Fruit fly (Drosophila melanogaster): ENCODE data around the gene CG34126.

CG34126 gene

DNA sequence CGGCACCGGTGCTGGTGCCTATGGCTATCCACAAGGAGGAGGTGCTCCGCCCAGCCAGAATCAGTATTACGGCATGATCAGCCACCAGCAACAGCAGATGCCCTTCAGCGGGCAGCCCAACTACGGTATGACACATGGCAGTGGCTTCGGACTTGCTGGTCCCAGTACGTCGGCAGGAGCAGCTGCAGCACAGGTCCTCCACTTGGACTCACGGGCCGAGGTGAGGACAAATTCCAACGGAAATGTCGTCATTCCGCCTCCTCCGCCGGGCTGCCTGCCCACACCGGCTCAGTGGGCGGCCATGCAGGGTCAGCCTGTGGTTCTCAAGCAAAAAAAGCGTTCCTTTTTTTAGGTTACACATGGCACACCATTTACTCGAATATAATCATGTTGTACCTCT, 15.5 kb upstream of the CG34126 start:
- TF ChIP-seq CG7368 (GFP tag; optimal IDR thresholded peaks at IDR 0.05) = no peak
- TF ChIP-seq svp (GFP tag) = no peak
- TF ChIP-seq CG9139 (GFP tag; optimal IDR thresholded peaks at IDR 0.05) = no peak
- TF ChIP-seq spab (GFP tag; optimal IDR thresholded peaks at IDR 0.05) = no peak
- TF ChIP-seq Hr39 (GFP tag; optimal IDR thresholded peaks at IDR 0.05) = no peak
- no peak for TF ChIP-seq dac (GFP tag; optimal IDR thresholded peaks at IDR 0.05)
- no peak for TF ChIP-seq CG6276 (GFP tag; optimal IDR thresholded peaks at IDR 0.05)
- TF ChIP-seq Sox102F (GFP tag; optimal IDR thresholded peaks at IDR 0.05) = no peak
- no peak for TF ChIP-seq CG8119 (GFP tag; IDR thresholded peaks at IDR 0.05)
- no peak for TF ChIP-seq Hr4 (GFP tag; optimal IDR thresholded peaks at IDR 0.05)

DNA sequence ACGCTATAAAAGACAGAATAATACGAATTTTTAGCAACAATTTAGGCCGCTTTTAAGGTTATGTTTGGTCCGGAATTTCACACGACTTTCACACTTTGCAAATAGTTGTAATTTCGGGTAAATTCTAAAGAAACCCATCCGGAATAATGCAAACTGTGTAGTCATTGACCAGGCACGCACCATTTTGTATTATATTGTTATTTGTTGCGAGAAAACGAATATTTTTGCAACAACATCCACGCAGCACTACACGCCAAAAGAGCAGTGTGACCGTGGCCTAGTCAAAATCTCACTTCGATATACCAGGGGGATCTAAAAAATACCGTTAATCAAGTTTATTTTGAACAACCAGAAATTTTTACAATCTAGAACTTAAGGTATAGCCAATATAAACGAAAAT, 13.9 kb upstream of the CG34126 start, which contains the start of gene eIF3i:
TSS of gene eIF3i (minus strand) at position 265 of the 400 bp plus-strand sequence.
- TF ChIP-seq svp (GFP tag) (no peak), Eip93F (GFP tag; optimal IDR thresholded peaks at IDR 0.05) (no peak), Ets21C (GFP tag; optimal IDR thresholded peaks at IDR 0.05) (no peak), CG15336 (GFP tag; IDR thresholded peaks at IDR 0.05) (no peak), CG6808 (GFP tag; optimal IDR thresholded peaks at IDR 0.05) (no peak), CG11294 (GFP tag; IDR thresholded peaks at IDR 0.05) (no peak), CG9139 (GFP tag; optimal IDR thresholded peaks at IDR 0.05) (no peak), CG6854 (GFP tag; optimal IDR thresholded peaks at IDR 0.05) (no peak), CG6792 (GFP tag; optimal IDR thresholded peaks at IDR 0.05) (no peak), Sox102F (GFP tag; optimal IDR thresholded peaks at IDR 0.05) (no peak), cyc (GFP tag; optimal IDR thresholded peaks at IDR 0.05) (no peak), eg (GFP tag; IDR thresholded peaks at IDR 0.05) (no peak)

DNA sequence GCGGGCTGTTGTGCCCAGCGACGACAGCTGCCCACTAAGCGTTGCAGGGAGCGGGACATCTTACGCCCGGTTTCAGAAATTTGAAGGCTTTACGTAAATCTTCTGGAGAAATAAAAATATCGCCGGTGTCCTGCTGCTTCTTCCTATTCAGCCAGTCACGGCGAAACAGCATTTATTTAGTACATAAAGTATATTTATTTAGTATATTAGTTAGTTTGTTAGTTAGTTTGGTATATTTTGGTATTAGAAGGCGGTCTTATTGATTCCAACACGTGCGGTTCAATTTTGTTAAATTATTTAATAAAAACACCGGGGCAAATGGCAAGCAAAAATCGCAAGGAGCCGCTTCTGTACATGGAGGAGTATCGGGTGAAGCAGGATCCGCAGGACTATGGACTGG, 12.6 kb upstream of the CG34126 start, which contains the start of the genes Scox and Polr1C:
TSS of gene Scox (minus strand) at position 169 of the 400 bp plus-strand sequence.
TSS of gene Polr1C (plus strand) at position 238 of the 400 bp plus-strand sequence.
- TF ChIP-seq Lpt (GFP tag; optimal IDR thresholded peaks at IDR 0.05) = no peak
- no peak for TF ChIP-seq CG34406 (GFP tag; optimal IDR thresholded peaks at IDR 0.05)
- no peak for TF ChIP-seq OdsH (GFP tag; optimal IDR thresholded peaks at IDR 0.05)
- no peak for TF ChIP-seq fkh (GFP tag; optimal IDR thresholded peaks at IDR 0.05)
- no peak for TF ChIP-seq achi (GFP tag; optimal IDR thresholded peaks at IDR 0.05)
- TF ChIP-seq Ets96B (tag; optimal IDR thresholded peaks at IDR 0.05) = no peak
- no peak for TF ChIP-seq Eip93F (GFP tag; optimal IDR thresholded peaks at IDR 0.05)
- no peak for TF ChIP-seq CG6808 (GFP tag; optimal IDR thresholded peaks at IDR 0.05)
- no peak for TF ChIP-seq CG6792 (GFP tag; optimal IDR thresholded peaks at IDR 0.05)
- TF ChIP-seq cyc (GFP tag; optimal IDR thresholded peaks at IDR 0.05) = no peak
- TF ChIP-seq CG10631 (GFP tag; optimal IDR thresholded peaks at IDR 0.05) = no peak
- TF ChIP-seq pdm3 (GFP tag; optimal IDR thresholded peaks at IDR 0.05) = no peak
- no peak for TF ChIP-seq Smox (GFP tag; optimal IDR thresholded peaks at IDR 0.05)
- no peak for TF ChIP-seq fd85E (GFP tag; optimal IDR thresholded peaks at IDR 0.05)

DNA sequence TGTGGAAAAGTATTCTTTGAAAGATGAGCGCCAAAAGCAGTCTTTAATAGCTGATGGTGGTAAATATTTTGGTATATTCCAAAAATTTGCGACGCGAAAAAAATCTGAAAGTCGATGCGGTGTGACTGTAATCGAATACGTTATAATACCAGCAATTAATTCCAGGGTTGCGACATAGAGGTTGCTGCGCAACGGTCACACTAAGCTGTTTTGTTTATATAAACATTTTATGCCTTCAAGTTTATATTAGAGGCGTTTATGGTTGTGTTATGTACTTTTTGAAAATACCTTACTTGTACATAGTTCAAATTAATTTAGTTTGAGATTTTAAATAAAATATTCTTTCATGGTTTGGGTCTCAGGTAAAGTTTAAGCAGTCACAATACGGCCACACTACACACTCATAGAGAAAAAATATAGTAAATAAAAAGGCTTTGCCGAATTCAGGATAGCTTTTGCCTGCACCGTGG, 10.1 kb upstream of the CG34126 start, which contains the start of gene CG14043:
TSS of gene CG14043 (plus strand) at position 374 of the 470 bp plus-strand sequence.
- TF ChIP-seq vri (GFP tag; optimal IDR thresholded peaks at IDR 0.05) (no peak), dsx (GFP tag; optimal IDR thresholded peaks at IDR 0.05; ENCODE audit: poor library complexity, severe bottlenecking) (no peak), CG31627 (GFP tag; optimal IDR thresholded peaks at IDR 0.05) (peak; percentile 31), CG6808 (GFP tag; optimal IDR thresholded peaks at IDR 0.05) (no peak), CG3919 (GFP tag; optimal IDR thresholded peaks at IDR 0.05) (no peak), Hr38 (GFP tag; optimal IDR thresholded peaks at IDR 0.05) (no peak), CG10669 (GFP tag; optimal IDR thresholded peaks at IDR 0.05) (no peak), Lpt (GFP tag; optimal IDR thresholded peaks at IDR 0.05) (no peak), Eip75B (GFP tag; optimal IDR thresholded peaks at IDR 0.05) (no peak), Hr39 (GFP tag; optimal IDR thresholded peaks at IDR 0.05) (no peak), eg (GFP tag; IDR thresholded peaks at IDR 0.05) (no peak), fkh (GFP tag; optimal IDR thresholded peaks at IDR 0.05) (peak; percentile 92), Smox (GFP tag; optimal IDR thresholded peaks at IDR 0.05) (no peak), esn (GFP tag; optimal IDR thresholded peaks at IDR 0.05) (peak; percentile 36), salr (GFP tag; optimal IDR thresholded peaks at IDR 0.05) (no peak), CG8319 (GFP tag; optimal IDR thresholded peaks at IDR 0.05) (no peak), CG6792 (GFP tag; optimal IDR thresholded peaks at IDR 0.05) (no peak), CG3032 (tag; optimal IDR thresholded peaks at IDR 0.05) (peak; percentile 28), Sox15 (GFP tag; optimal IDR thresholded peaks at IDR 0.05) (no peak), lz (GFP tag; optimal IDR thresholded peaks at IDR 0.05) (no peak), Sox14 (GFP tag; optimal IDR thresholded peaks at IDR 0.05) (no peak), CG11294 (GFP tag; IDR thresholded peaks at IDR 0.05) (no peak), svp (GFP tag) (no peak), CG15336 (GFP tag; IDR thresholded peaks at IDR 0.05) (no peak)

All from whole organism, prepupa.